Fruit fly (Drosophila melanogaster): ENCODE results near the gene bru3.

Gene bru3

dm6 chr3L:13486860-13487404 is 316.3 kb downstream of the bru3 start:
- TF ChIP-seq CG32121 (GFP tag; IDR thresholded peaks at IDR 0.05): peak; percentile 24; the same call in 1 of the 2 replicates
- TF ChIP-seq Snoo (tag; optimal IDR thresholded peaks at IDR 0.05): no peak
- no peak for TF ChIP-seq CG9948 (tag; optimal IDR thresholded peaks at IDR 0.05)
- peak; percentile 5 for TF ChIP-seq CG8301 (tag; optimal IDR thresholded peaks at IDR 0.05)
- peak; percentile 62; the same call in 2 of the 3 replicates for TF ChIP-seq CG4496 (GFP tag; IDR thresholded peaks at IDR 0.05)
- TF ChIP-seq CG10348 (GFP tag; IDR thresholded peaks at IDR 0.05): no peak
- TF ChIP-seq Ets98B (GFP tag; IDR thresholded peaks at IDR 0.05): peak; percentile 36; the same call in 1 of the 2 replicates
- peak; percentile 5 for TF ChIP-seq CG13204 (GFP tag; optimal IDR thresholded peaks at IDR 0.05)
- no peak for TF ChIP-seq CG12605 (GFP tag; IDR thresholded peaks at IDR 0.05)
- no peak for TF ChIP-seq CG17806 (tag; optimal IDR thresholded peaks at IDR 0.05)
- TF ChIP-seq Pif1A (GFP tag; optimal IDR thresholded peaks at IDR 0.05): no peak
- no peak for TF ChIP-seq fd96Ca (GFP tag; IDR thresholded peaks at IDR 0.05)
- TF ChIP-seq EcR (GFP tag; optimal IDR thresholded peaks at IDR 0.05): peak; percentile 24
- TF ChIP-seq D1 (tag; optimal IDR thresholded peaks at IDR 0.05): no peak
- TF ChIP-seq rn (GFP tag; IDR thresholded peaks at IDR 0.05): no peak
- TF ChIP-seq CG14655 (GFP tag; optimal IDR thresholded peaks at IDR 0.05): no peak

- TF ChIP-seq CG34367 (tag; optimal IDR thresholded peaks at IDR 0.05): no peak
- TF ChIP-seq CG10348 (GFP tag; IDR thresholded peaks at IDR 0.05): no peak
- TF ChIP-seq fd96Ca (GFP tag; IDR thresholded peaks at IDR 0.05): no peak
- no peak for TF ChIP-seq CG17806 (tag; optimal IDR thresholded peaks at IDR 0.05)
- TF ChIP-seq D1 (tag; optimal IDR thresholded peaks at IDR 0.05): no peak
- TF ChIP-seq CG8301 (tag; optimal IDR thresholded peaks at IDR 0.05): no peak
- no peak for TF ChIP-seq gl (tag; optimal IDR thresholded peaks at IDR 0.05)
- no peak for TF ChIP-seq Pif1A (GFP tag; optimal IDR thresholded peaks at IDR 0.05)
- no peak for TF ChIP-seq CG32121 (GFP tag; IDR thresholded peaks at IDR 0.05)
- no peak for TF ChIP-seq CG15710 (tag; optimal IDR thresholded peaks at IDR 0.05)
- no peak for TF ChIP-seq rn (GFP tag; IDR thresholded peaks at IDR 0.05)
These were observed 316.9 kb downstream of the bru3 start, which contains the start of the genes Abp1 and Tgi for dm6 chr3L:13486041-13486859. Gene Abp1, minus strand, starts transcription at chr3L:13486280. Gene Tgi, plus strand, starts transcription at chr3L:13486797.

dm6 chr3L:13480241-13480627 is 323.0 kb downstream of the bru3 start:
- TF ChIP-seq CG14655 (GFP tag; optimal IDR thresholded peaks at IDR 0.05): no peak
- TF ChIP-seq Pif1A (GFP tag; optimal IDR thresholded peaks at IDR 0.05): no peak
- no peak for TF ChIP-seq CG12605 (GFP tag; IDR thresholded peaks at IDR 0.05)
- TF ChIP-seq CG8159 (tag; optimal IDR thresholded peaks at IDR 0.05): no peak
- no peak for TF ChIP-seq CG15710 (tag; optimal IDR thresholded peaks at IDR 0.05)

dm6 chr3L:13479609-13480240 is 323.5 kb downstream of the bru3 start:
- TF ChIP-seq fd96Ca (GFP tag; IDR thresholded peaks at IDR 0.05): peak; percentile 23; the same call in 1 of the 3 replicates
- peak; percentile 46; the same call in 1 of the 3 replicates for TF ChIP-seq CG4496 (GFP tag; IDR thresholded peaks at IDR 0.05)
- no peak for TF ChIP-seq D1 (tag; optimal IDR thresholded peaks at IDR 0.05)
- TF ChIP-seq Pif1B (GFP tag; optimal IDR thresholded peaks at IDR 0.05): peak; percentile 39
- peak; percentile 45 for TF ChIP-seq CG9948 (tag; optimal IDR thresholded peaks at IDR 0.05)
- TF ChIP-seq CG8159 (tag; optimal IDR thresholded peaks at IDR 0.05): peak; percentile 44
- TF ChIP-seq CG15710 (tag; optimal IDR thresholded peaks at IDR 0.05): peak; percentile 37
- TF ChIP-seq CG8301 (tag; optimal IDR thresholded peaks at IDR 0.05): peak; percentile 62
- TF ChIP-seq CG32121 (GFP tag; IDR thresholded peaks at IDR 0.05): peak; percentile 46; the same call in 1 of the 2 replicates
- no peak for TF ChIP-seq CG34367 (tag; optimal IDR thresholded peaks at IDR 0.05)
- peak; percentile 65 for TF ChIP-seq Pif1A (GFP tag; optimal IDR thresholded peaks at IDR 0.05)
- TF ChIP-seq Snoo (tag; optimal IDR thresholded peaks at IDR 0.05): peak; percentile 32
- TF ChIP-seq CG13204 (GFP tag; optimal IDR thresholded peaks at IDR 0.05): no peak
- peak; percentile 6 for TF ChIP-seq gl (tag; optimal IDR thresholded peaks at IDR 0.05)
- TF ChIP-seq EcR (GFP tag; optimal IDR thresholded peaks at IDR 0.05): no peak
- TF ChIP-seq CG14655 (GFP tag; optimal IDR thresholded peaks at IDR 0.05): peak; percentile 73
- no peak for TF ChIP-seq CG10348 (GFP tag; IDR thresholded peaks at IDR 0.05)
- no peak for TF ChIP-seq CG12605 (GFP tag; IDR thresholded peaks at IDR 0.05)
- TF ChIP-seq rn (GFP tag; IDR thresholded peaks at IDR 0.05): no peak
- TF ChIP-seq Ets98B (GFP tag; IDR thresholded peaks at IDR 0.05): no peak
- peak; percentile 35 for TF ChIP-seq CG17806 (tag; optimal IDR thresholded peaks at IDR 0.05)

dm6 chr3L:13479204-13479600 is 324.0 kb downstream of the bru3 start:
- TF ChIP-seq fd96Ca (GFP tag; IDR thresholded peaks at IDR 0.05) (no peak), rn (GFP tag; IDR thresholded peaks at IDR 0.05) (no peak), D1 (tag; optimal IDR thresholded peaks at IDR 0.05) (no peak), Pif1A (GFP tag; optimal IDR thresholded peaks at IDR 0.05) (no peak), CG8301 (tag; optimal IDR thresholded peaks at IDR 0.05) (no peak), gl (tag; optimal IDR thresholded peaks at IDR 0.05) (no peak), CG12605 (GFP tag; IDR thresholded peaks at IDR 0.05) (no peak), CG13204 (GFP tag; optimal IDR thresholded peaks at IDR 0.05) (no peak), Ets98B (GFP tag; IDR thresholded peaks at IDR 0.05) (no peak), CG17806 (tag; optimal IDR thresholded peaks at IDR 0.05) (no peak), CG34367 (tag; optimal IDR thresholded peaks at IDR 0.05) (no peak)

All from whole organism, pupa.